Worm (Caenorhabditis elegans): ENCODE results near the gene nhr-195.

DNA sequence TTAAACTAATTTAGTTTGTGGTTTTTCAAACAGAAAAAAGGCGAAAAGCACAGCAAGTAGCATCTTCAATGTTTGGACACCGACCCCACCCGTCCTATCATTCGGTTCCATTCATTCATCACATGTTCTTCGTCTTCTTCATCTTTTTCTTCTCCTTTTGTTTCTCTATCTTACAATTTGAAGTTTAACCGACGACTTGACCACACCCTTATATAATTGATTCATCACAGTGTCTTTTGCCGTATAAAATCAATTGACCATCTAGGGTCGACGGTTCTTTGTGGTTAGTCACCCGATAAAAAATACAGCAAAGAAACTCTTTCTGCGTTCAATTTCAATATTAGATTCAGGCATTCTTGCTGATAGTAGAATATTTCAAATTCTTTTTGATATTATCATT is 37.1 kb downstream of the nhr-195 start:
- TF ChIP-seq ama-1 (optimal IDR thresholded peaks at IDR 0.05) (no peak), hnd-1 (tag; optimal IDR thresholded peaks at IDR 0.05) (no peak), tra-4 (tag; optimal IDR thresholded peaks at IDR 0.05) (no peak), ceh-36 (tag; optimal IDR thresholded peaks at IDR 0.05) (no peak), flt-1 (GFP tag; IDR thresholded peaks at IDR 0.05) (no peak), pes-1 (GFP tag; IDR thresholded peaks at IDR 0.05) (no peak), ets-7 (tag; optimal IDR thresholded peaks at IDR 0.05) (no peak), F13C5.2 (tag; optimal IDR thresholded peaks at IDR 0.05) (no peak), aly-1 (tag; optimal IDR thresholded peaks at IDR 0.05) (no peak), tbx-11 (GFP tag; IDR thresholded peaks at IDR 0.05) (no peak), ceh-13 (GFP tag; optimal IDR thresholded peaks at IDR 0.05) (no peak), sea-1 (GFP tag; conservative IDR thresholded peaks at IDR 0.05) (no peak)

All from whole organism, early embryonic.